Worm (Caenorhabditis elegans): ENCODE results near the gene Y39G8B.10.

ce11 chrII:14004770-14005169 lies 21.9 kb upstream of the Y39G8B.10 start:
- TF ChIP-seq W03F9.2 (tag; optimal IDR thresholded peaks at IDR 0.05) (no peak), him-1 (tag; optimal IDR thresholded peaks at IDR 0.05) (no peak)
